Fruit fly (Drosophila melanogaster) S2 (cell line): Measurements from ENCODE around the gene CG34273.

Source experiments
- CG8478 ChIP-seq: fragments of >200 bp; optimal IDR thresholded peaks from 2 replicates; lab custom pipeline; 2018
- CTCF ChIP-seq, 2 experiments: fragments of >200 bp; optimal IDR thresholded peaks; 2 replicates each; lab custom pipeline; 2018

dm6 chr3R:14476273-14476672, 40.6 kb upstream of the CG34273 start:
- TF ChIP-seq CG8478 (lab: Kevin White, UChicago) (no peak), CTCF (optimal IDR thresholded peaks at IDR 0.05; lab: Kevin White, UChicago) (no peak)
